Fruit fly (Drosophila melanogaster) whole organism, embryonic: Measurements from ENCODE around the gene mRpL19.

Experiments used
- BEAF-32 ChIP-seq: fragments of 200-800 bp; sonication (Bioruptor generic); optimal IDR thresholded peaks from 3 replicates; lab custom pipeline; 2017; ENCODE audit warnings: missing biosample characterization, missing genetic modification characterization, mild to moderate bottlenecking, moderate library complexity, missing genetic modification reagents
- CG10147 ChIP-seq: fragments of 200-800 bp; sonication (Bioruptor generic); optimal IDR thresholded peaks from 2 replicates; lab custom pipeline; 2019; ENCODE audit warnings: missing biosample characterization, mild to moderate bottlenecking, missing genetic modification characterization, moderate library complexity
- CG10321 ChIP-seq: fragments of 200-800 bp; sonication (Bioruptor generic); IDR thresholded peaks from 2 replicates; pipeline ENCODE4 v1.3.6; 2022; ENCODE audit warnings: missing biosample characterization, missing genetic modification characterization
- CG10565 ChIP-seq: fragments of 200-800 bp; sonication (Bioruptor generic); optimal IDR thresholded peaks from 3 replicates; lab custom pipeline; 2016; ENCODE audit warnings: missing biosample characterization, mild to moderate bottlenecking, missing genetic modification characterization
- CG12744 ChIP-seq: fragments of 200-800 bp; sonication (Bioruptor generic); optimal IDR thresholded peaks from 2 replicates; lab custom pipeline; 2016; ENCODE audit warnings: missing biosample characterization, missing genetic modification characterization
- CG14014 ChIP-seq: fragments of 200-800 bp; sonication (Bioruptor generic); IDR thresholded peaks from 2 replicates; pipeline ENCODE4 v1.3.6; 2022; ENCODE audit warnings: missing biosample characterization, missing genetic modification characterization
- CG14710 ChIP-seq: fragments of 200-800 bp; sonication (Bioruptor generic); optimal IDR thresholded peaks from 3 replicates; lab custom pipeline; 2019; ENCODE audit warnings: missing biosample characterization, mild to moderate bottlenecking, missing genetic modification characterization, moderate library complexity
- CG17385 ChIP-seq: fragments of 200-800 bp; sonication (Bioruptor generic); optimal IDR thresholded peaks from 3 replicates; lab custom pipeline; 2018; ENCODE audit warnings: missing biosample characterization, mild to moderate bottlenecking, missing genetic modification characterization
- CG2199 ChIP-seq: fragments of 200-800 bp; sonication (Bioruptor generic); IDR thresholded peaks from 3 replicates; pipeline ENCODE4 v1.3.6; 2022; ENCODE audit warnings: missing biosample characterization, missing genetic modification characterization
- CG31388 ChIP-seq: fragments of 200-800 bp; sonication (Bioruptor generic); optimal IDR thresholded peaks from 2 replicates; lab custom pipeline; 2016; ENCODE audit warnings: missing biosample characterization, missing genetic modification characterization
- CG3163 ChIP-seq: fragments of 200-800 bp; sonication (Bioruptor generic); optimal IDR thresholded peaks from 3 replicates; lab custom pipeline; 2016; ENCODE audit warnings: missing biosample characterization, missing genetic modification characterization
- CG33213 ChIP-seq: fragments of 200-800 bp; sonication (Bioruptor generic); optimal IDR thresholded peaks from 3 replicates; lab custom pipeline; 2016; ENCODE audit warnings: missing biosample characterization, missing genetic modification characterization
- CG34376 ChIP-seq: fragments of 200-800 bp; sonication (Bioruptor generic); optimal IDR thresholded peaks from 2 replicates; lab custom pipeline; 2018; ENCODE audit warnings: missing biosample characterization, mild to moderate bottlenecking, missing genetic modification characterization
- CG3847 ChIP-seq: fragments of 200-800 bp; sonication (Bioruptor generic); IDR thresholded peaks from 2 replicates; pipeline ENCODE4 v1.3.6; 2022; ENCODE audit warnings: missing biosample characterization, missing genetic modification characterization
- CG4404 ChIP-seq: fragments of 200-800 bp; sonication (Bioruptor generic); IDR thresholded peaks from 2 replicates; pipeline ENCODE4 v1.3.6; 2022; ENCODE audit warnings: missing biosample characterization, missing genetic modification characterization
- CG6813 ChIP-seq: fragments of 200-800 bp; sonication (Bioruptor generic); optimal IDR thresholded peaks from 2 replicates; lab custom pipeline; 2017; ENCODE audit warnings: missing biosample characterization, missing genetic modification characterization, mild to moderate bottlenecking, moderate library complexity, missing genetic modification reagents
- CG6854 ChIP-seq: fragments of 200-800 bp; sonication (Bioruptor generic); optimal IDR thresholded peaks from 3 replicates; lab custom pipeline; 2017; ENCODE audit warnings: missing biosample characterization, mild to moderate bottlenecking, missing genetic modification characterization
- CG7357 ChIP-seq: fragments of 200-800 bp; sonication (Bioruptor generic); IDR thresholded peaks from 3 replicates; pipeline ENCODE4 v1.3.6; 2022; ENCODE audit warnings: missing biosample characterization, missing genetic modification characterization
- CG8388 ChIP-seq: fragments of 200-800 bp; sonication (Bioruptor generic); optimal IDR thresholded peaks from 2 replicates; lab custom pipeline; 2019; ENCODE audit warnings: missing biosample characterization, mild to moderate bottlenecking, missing genetic modification characterization, moderate library complexity
- CG9609 ChIP-seq: fragments of 200-800 bp; sonication (Bioruptor generic); optimal IDR thresholded peaks from 3 replicates; lab custom pipeline; 2016; ENCODE audit warnings: missing biosample characterization, missing genetic modification characterization
- CHES-1-like ChIP-seq: fragments of 200-800 bp; sonication (Bioruptor generic); optimal IDR thresholded peaks from 2 replicates; lab custom pipeline; 2016; ENCODE audit warnings: missing biosample characterization, missing genetic modification characterization
- Dll ChIP-seq: fragments of 200-800 bp; sonication (Bioruptor generic); IDR thresholded peaks from 4 replicates; pipeline ENCODE4 v1.3.6; 2022; ENCODE audit warnings: missing biosample characterization, missing genetic modification characterization; ENCODE audit not compliant: partially characterized antibody
- Fer1 ChIP-seq: fragments of 200-800 bp; sonication (Bioruptor generic); optimal IDR thresholded peaks from 2 replicates; lab custom pipeline; 2017; ENCODE audit warnings: missing biosample characterization, mild to moderate bottlenecking, missing genetic modification characterization
- Hr3 ChIP-seq: fragments of 200-800 bp; sonication (Bioruptor generic); optimal IDR thresholded peaks from 3 replicates; lab custom pipeline; 2016; ENCODE audit warnings: missing biosample characterization, missing genetic modification characterization
- Hr51 ChIP-seq, 2 experiments: fragments of 200-800 bp; sonication (Bioruptor generic); optimal IDR thresholded peaks; 2 replicates in 1 of 2; 3 replicates in 1 of 2; lab custom pipeline; 2016 to 2018; ENCODE audit warnings: missing biosample characterization in 2 of 2, missing genetic modification characterization in 2 of 2, mild to moderate bottlenecking in 1 of 2, moderate library complexity in 1 of 2
- Kr ChIP-seq: fragments of 200-800 bp; sonication (Bioruptor generic); optimal IDR thresholded peaks from 2 replicates; lab custom pipeline; 2017; ENCODE audit warnings: missing biosample characterization, mild to moderate bottlenecking, missing genetic modification characterization
- Neu2 ChIP-seq: fragments of 200-800 bp; sonication (Bioruptor generic); optimal IDR thresholded peaks from 3 replicates; lab custom pipeline; 2016; ENCODE audit warnings: missing biosample characterization, missing genetic modification characterization, borderline replicate concordance
- NfI ChIP-seq: fragments of 200-800 bp; sonication (Bioruptor generic); optimal IDR thresholded peaks from 3 replicates; lab custom pipeline; 2018; ENCODE audit warnings: missing biosample characterization, mild to moderate bottlenecking, missing genetic modification characterization, moderate library complexity
- Oli ChIP-seq: fragments of 200-800 bp; sonication (Bioruptor generic); optimal IDR thresholded peaks from 2 replicates; lab custom pipeline; 2018; ENCODE audit warnings: missing biosample characterization, mild to moderate bottlenecking, missing genetic modification characterization, moderate library complexity
- YL-1 ChIP-seq: fragments of 200-800 bp; sonication (Bioruptor generic); optimal IDR thresholded peaks from 3 replicates; lab custom pipeline; 2017; ENCODE audit warnings: missing biosample characterization, mild to moderate bottlenecking, missing genetic modification characterization
- ato ChIP-seq: fragments of 200-800 bp; sonication (Bioruptor generic); IDR thresholded peaks from 2 replicates; pipeline ENCODE4 v1.3.6; 2022; ENCODE audit warnings: missing biosample characterization, missing genetic modification characterization; ENCODE audit not compliant: partially characterized antibody
- bsh ChIP-seq, 2 experiments: fragments of 200-800 bp; sonication (Bioruptor generic); optimal IDR thresholded peaks; 2 replicates each; lab custom pipeline; 2017 to 2018; ENCODE audit warnings: mild to moderate bottlenecking in 2 of 2, missing biosample characterization in 2 of 2, missing genetic modification characterization in 2 of 2, moderate library complexity in 1 of 2
- chinmo ChIP-seq: fragments of 200-800 bp; sonication (Bioruptor generic); IDR thresholded peaks from 4 replicates; pipeline ENCODE4 v1.3.6; 2022; ENCODE audit warnings: missing biosample characterization, missing genetic modification characterization; ENCODE audit not compliant: partially characterized antibody
- ci ChIP-seq: fragments of 200-800 bp; sonication (Bioruptor generic); IDR thresholded peaks from 3 replicates; pipeline ENCODE4 v1.3.6; 2022; ENCODE audit warnings: missing biosample characterization, missing genetic modification characterization
- croc ChIP-seq: fragments of 200-800 bp; sonication (Bioruptor generic); conservative IDR thresholded peaks from 3 replicates; pipeline ENCODE4 v1.3.6; 2022; ENCODE audit warnings: missing biosample characterization, missing genetic modification characterization
- dysf ChIP-seq: fragments of 200-800 bp; sonication (Bioruptor generic); IDR thresholded peaks from 3 replicates; pipeline ENCODE4 v1.3.6; 2022; ENCODE audit warnings: missing biosample characterization, missing genetic modification characterization
- fu2 ChIP-seq: fragments of 200-800 bp; sonication (Bioruptor generic); optimal IDR thresholded peaks from 2 replicates; lab custom pipeline; 2016; ENCODE audit warnings: missing biosample characterization, missing genetic modification characterization
- ind ChIP-seq: fragments of 200-800 bp; sonication (Bioruptor generic); optimal IDR thresholded peaks from 3 replicates; lab custom pipeline; 2016; ENCODE audit warnings: missing biosample characterization, missing genetic modification characterization
- lab ChIP-seq: fragments of 200-800 bp; sonication (Bioruptor generic); optimal IDR thresholded peaks from 3 replicates; lab custom pipeline; 2017; ENCODE audit warnings: missing biosample characterization, missing genetic modification characterization, mild to moderate bottlenecking, moderate library complexity, missing genetic modification reagents
- lmd ChIP-seq: fragments of 200-800 bp; sonication (Bioruptor generic); IDR thresholded peaks from 2 replicates; pipeline ENCODE4 v1.3.6; 2022; ENCODE audit warnings: missing biosample characterization, missing genetic modification characterization
- lola ChIP-seq, 3 experiments: fragments of >200 bp in 2 of 3; fragments of 200-800 bp in 1 of 3; sonication (Bioruptor generic) in 1 of 3; optimal IDR thresholded peaks; 2 replicates each; lab custom pipeline; 2017 to 2019; ENCODE audit warnings: missing biosample characterization in 3 of 3, missing genetic modification characterization in 3 of 3, mild to moderate bottlenecking in 1 of 3, moderate library complexity in 1 of 3
- luna ChIP-seq: fragments of 200-800 bp; sonication (Bioruptor generic); optimal IDR thresholded peaks from 2 replicates; lab custom pipeline; 2016; ENCODE audit warnings: missing biosample characterization, missing genetic modification characterization
- mam ChIP-seq: fragments of 200-800 bp; sonication (Bioruptor generic); optimal IDR thresholded peaks from 3 replicates; lab custom pipeline; 2016; ENCODE audit warnings: missing biosample characterization, missing genetic modification characterization
- schlank ChIP-seq: fragments of 200-800 bp; sonication (Bioruptor generic); optimal IDR thresholded peaks from 2 replicates; lab custom pipeline; 2018; ENCODE audit warnings: missing biosample characterization, mild to moderate bottlenecking, missing genetic modification characterization
- slp2 ChIP-seq: fragments of 200-800 bp; sonication (Bioruptor generic); optimal IDR thresholded peaks from 2 replicates; lab custom pipeline; 2016; ENCODE audit warnings: missing biosample characterization, missing genetic modification characterization
- stwl ChIP-seq: fragments of 200-800 bp; sonication (Bioruptor generic); optimal IDR thresholded peaks from 3 replicates; lab custom pipeline; 2018; ENCODE audit warnings: missing biosample characterization, mild to moderate bottlenecking, missing genetic modification characterization, moderate library complexity

The mRpL19 gene

DNA sequence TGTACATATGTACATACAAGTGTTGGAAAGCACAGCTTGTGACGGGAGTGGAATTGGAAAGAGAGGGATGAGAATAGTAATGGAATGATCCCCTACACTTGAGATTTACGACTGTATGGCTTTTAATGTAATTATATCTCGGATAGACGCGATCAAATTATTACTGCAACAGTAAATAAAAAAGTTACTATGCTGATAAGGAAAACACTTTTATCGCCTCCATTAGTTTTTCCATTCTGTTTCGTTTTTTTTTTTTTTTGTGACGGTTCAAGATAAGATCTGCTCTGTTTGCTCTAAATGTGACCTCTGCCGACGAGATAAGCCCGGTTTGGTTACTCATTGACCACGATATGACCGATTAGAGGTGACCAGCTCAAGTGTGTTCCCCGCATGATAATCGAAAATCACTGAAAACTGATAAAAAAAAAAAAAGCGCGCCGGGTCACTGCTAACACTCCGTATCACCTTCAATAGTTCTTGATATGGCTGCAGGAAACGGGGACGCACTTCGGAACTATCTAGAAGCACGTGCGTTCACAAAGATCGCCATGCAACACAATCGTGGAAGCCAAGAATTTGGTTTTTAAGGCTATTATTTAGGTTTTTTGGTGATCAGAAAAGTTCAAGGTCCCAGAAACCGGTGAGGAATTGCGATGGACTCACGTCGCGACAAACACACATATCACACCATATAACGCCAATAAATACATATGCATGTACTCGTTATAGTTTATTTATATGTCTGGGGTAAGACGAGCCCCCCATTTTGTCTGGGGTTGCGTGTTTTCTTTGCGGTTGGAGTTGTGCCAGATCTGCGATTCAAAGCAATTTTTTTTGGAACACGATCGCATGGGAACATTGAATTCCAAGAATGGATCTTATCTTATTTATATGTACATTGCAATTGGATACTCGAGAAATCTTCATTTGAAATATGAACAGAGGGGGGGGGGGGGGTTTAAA lies 3.1 kb upstream of the mRpL19 start, which contains the start of gene p:
p (minus strand) TSS at position 156 of the 963 bp plus-strand sequence.
- TF ChIP-seq CG31388 (GFP tag; lab: Kevin White, UChicago) (no peak), CG10321 (GFP tag; lab: Robert Waterston, UW) (peak; percentile 63; the same call in 1 of the 2 replicates), Fer1 (peak; percentile 63), CG6813 (peak; percentile 5), CG33213 (GFP tag; lab: Kevin White, UChicago) (peak; percentile 6), CG34376 (GFP tag; lab: Kevin White, UChicago) (peak; percentile 91), ci (GFP tag; lab: Robert Waterston, UW) (peak; percentile 66; the same call in 1 of the 3 replicates), CG6854 (GFP tag; lab: Kevin White, UChicago) (no peak), lmd (peak; percentile 17; the same call in 1 of the 2 replicates), stwl (tag; lab: Kevin White, UChicago) (peak; percentile 50), CG14710 (tag; lab: Kevin White, UChicago) (peak; percentile 6), CG3163 (GFP tag; lab: Kevin White, UChicago) (peak; percentile 29), lab (GFP tag; lab: Kevin White, UChicago) (peak; percentile 60), slp2 (GFP tag; lab: Kevin White, UChicago) (peak; percentile 36), CG10147 (GFP tag; lab: Kevin White, UChicago) (peak; percentile 18), luna (GFP tag; lab: Kevin White, UChicago) (no peak), CG3847 (GFP tag; lab: Robert Waterston, UW) (no peak), chinmo (0 out of 4 replicates have a peak, but pooled peaks have one; percentile 68), Hr3 (peak; percentile 25), CG7357 (GFP tag; lab: Robert Waterston, UW) (no peak), mam (GFP tag; lab: Kevin White, UChicago) (peak; percentile 59), Dll (GFP tag; lab: Robert Waterston, UW) (0 out of 4 replicates have a peak, but pooled peaks have one; percentile 18), Neu2 (GFP tag; lab: Kevin White, UChicago) (peak; percentile 44), CG17385 (GFP tag; lab: Kevin White, UChicago) (peak; percentile 36), CG2199 (no peak), CG10565 (GFP tag; lab: Kevin White, UChicago) (no peak), BEAF-32 (GFP tag; lab: Kevin White, UChicago) (no peak), croc (no peak), ind (peak; percentile 30), CG12744 (GFP tag; lab: Kevin White, UChicago) (peak; percentile 23), CG4404 (no peak), schlank (tag; lab: Kevin White, UChicago) (peak; percentile 47), fu2 (GFP tag; lab: Kevin White, UChicago) (peak; percentile 45), bsh (GFP tag; optimal IDR thresholded peaks at IDR 0.05; lab: Kevin White, UChicago) (peak in 1 of 2 experiments; percentile 50), CG14014 (GFP tag; lab: Robert Waterston, UW) (peak; percentile 40; the same call in 1 of the 2 replicates), CG8388 (GFP tag; lab: Kevin White, UChicago) (no peak), CHES-1-like (GFP tag; lab: Kevin White, UChicago) (peak; percentile 10), YL-1 (GFP tag; lab: Kevin White, UChicago) (peak; percentile 16), ato (GFP tag; lab: Robert Waterston, UW) (no peak), Kr (peak; percentile 42), CG9609 (GFP tag; lab: Kevin White, UChicago) (peak; percentile 0), Hr51 (GFP tag; optimal IDR thresholded peaks at IDR 0.05; lab: Kevin White, UChicago) (peak in 1 of 2 experiments; percentile 43), dysf (GFP tag; lab: Robert Waterston, UW) (0 out of 3 replicates have a peak, but pooled peaks have one; percentile 11), Oli (tag; lab: Kevin White, UChicago) (peak; percentile 17), lola (GFP tag; optimal IDR thresholded peaks at IDR 0.05; lab: Kevin White, UChicago) (no peak), NfI (peak; percentile 10)
